Worm (Caenorhabditis elegans): ENCODE results near the gene clec-212.
A peak's percentile ranks its signal among the peaks of the same experiment; 100 is the strongest.

clec-212 gene

ce11 chrV:7562947-7563346, 7.2 kb downstream of the clec-212 start, which contains the start of gene F19F10.1:
Gene F19F10.1 (plus strand): TSS chrV:7563247.
- TF ChIP-seq scrt-1 (GFP tag; IDR thresholded peaks at IDR 0.05), result no peak
- TF ChIP-seq tbx-11 (GFP tag; IDR thresholded peaks at IDR 0.05), result no peak
- TF ChIP-seq hnd-1 (tag; optimal IDR thresholded peaks at IDR 0.05), result no peak
- no peak for TF ChIP-seq ceh-36 (tag; optimal IDR thresholded peaks at IDR 0.05)
- no peak for TF ChIP-seq B0310.2 (tag; optimal IDR thresholded peaks at IDR 0.05)

ce11 chrV:7558693-7559092, 11.5 kb downstream of the clec-212 start, which contains the start of gene ets-7:
Gene ets-7 (minus strand): TSS chrV:7558793.
- TF ChIP-seq tra-4 (tag; optimal IDR thresholded peaks at IDR 0.05) (no peak), ceh-36 (tag; optimal IDR thresholded peaks at IDR 0.05) (no peak), B0310.2 (tag; optimal IDR thresholded peaks at IDR 0.05) (no peak), ama-1 (optimal IDR thresholded peaks at IDR 0.05) (no peak), hmbx-1 (tag; optimal IDR thresholded peaks at IDR 0.05) (no peak), pes-1 (GFP tag; IDR thresholded peaks at IDR 0.05) (no peak), tbx-37 (GFP tag; conservative IDR thresholded peaks at IDR 0.05) (no peak), flt-1 (GFP tag; IDR thresholded peaks at IDR 0.05) (no peak), hnd-1 (tag; optimal IDR thresholded peaks at IDR 0.05) (no peak), sea-1 (GFP tag; conservative IDR thresholded peaks at IDR 0.05) (no peak), tbx-11 (GFP tag; IDR thresholded peaks at IDR 0.05) (no peak), aly-1 (tag; optimal IDR thresholded peaks at IDR 0.05) (no peak), F13C5.2 (tag; optimal IDR thresholded peaks at IDR 0.05) (no peak), ceh-13 (GFP tag; optimal IDR thresholded peaks at IDR 0.05) (no peak), ets-7 (tag; optimal IDR thresholded peaks at IDR 0.05) (no peak), scrt-1 (GFP tag; IDR thresholded peaks at IDR 0.05) (no peak), hmg-4 (GFP tag; optimal IDR thresholded peaks at IDR 0.05) (no peak)

ce11 chrV:7555875-7556274, 14.3 kb downstream of the clec-212 start:
- TF ChIP-seq scrt-1 (GFP tag; IDR thresholded peaks at IDR 0.05) (no peak), ama-1 (optimal IDR thresholded peaks at IDR 0.05) (no peak), tbx-11 (GFP tag; IDR thresholded peaks at IDR 0.05) (no peak), sea-1 (GFP tag; conservative IDR thresholded peaks at IDR 0.05) (no peak), hmg-4 (GFP tag; optimal IDR thresholded peaks at IDR 0.05) (no peak), ets-7 (tag; optimal IDR thresholded peaks at IDR 0.05) (no peak), pes-1 (GFP tag; IDR thresholded peaks at IDR 0.05) (no peak), F13C5.2 (tag; optimal IDR thresholded peaks at IDR 0.05) (no peak), ceh-36 (tag; optimal IDR thresholded peaks at IDR 0.05) (no peak), flt-1 (GFP tag; IDR thresholded peaks at IDR 0.05) (no peak), ceh-13 (GFP tag; optimal IDR thresholded peaks at IDR 0.05) (no peak), hmbx-1 (tag; optimal IDR thresholded peaks at IDR 0.05) (no peak), tra-4 (tag; optimal IDR thresholded peaks at IDR 0.05) (no peak), aly-1 (tag; optimal IDR thresholded peaks at IDR 0.05) (no peak), tbx-37 (GFP tag; conservative IDR thresholded peaks at IDR 0.05) (no peak), hnd-1 (tag; optimal IDR thresholded peaks at IDR 0.05) (no peak), B0310.2 (tag; optimal IDR thresholded peaks at IDR 0.05) (no peak)

ce11 chrV:7553873-7554362, 16.3 kb downstream of the clec-212 start, which contains the start of gene ttr-10:
Gene ttr-10 (minus strand): TSS chrV:7553923.
- TF ChIP-seq F13C5.2 (tag; optimal IDR thresholded peaks at IDR 0.05) (no peak), ama-1 (optimal IDR thresholded peaks at IDR 0.05) (no peak), sea-1 (GFP tag; conservative IDR thresholded peaks at IDR 0.05) (no peak)

ce11 chrV:7551821-7552220, 18.4 kb downstream of the clec-212 start, which contains the start of gene F19F10.3:
Gene F19F10.3 (plus strand): TSS chrV:7552121.
- TF ChIP-seq tbx-11 (GFP tag; IDR thresholded peaks at IDR 0.05) (no peak), sea-1 (GFP tag; conservative IDR thresholded peaks at IDR 0.05) (no peak), tra-4 (tag; optimal IDR thresholded peaks at IDR 0.05) (no peak), aly-1 (tag; optimal IDR thresholded peaks at IDR 0.05) (no peak), tbx-37 (GFP tag; conservative IDR thresholded peaks at IDR 0.05) (no peak), hnd-1 (tag; optimal IDR thresholded peaks at IDR 0.05) (no peak), ceh-13 (GFP tag; optimal IDR thresholded peaks at IDR 0.05) (no peak), B0310.2 (tag; optimal IDR thresholded peaks at IDR 0.05) (no peak), ceh-36 (tag; optimal IDR thresholded peaks at IDR 0.05) (no peak), pes-1 (GFP tag; IDR thresholded peaks at IDR 0.05) (no peak), F13C5.2 (tag; optimal IDR thresholded peaks at IDR 0.05) (no peak), ama-1 (optimal IDR thresholded peaks at IDR 0.05) (no peak), hmg-4 (GFP tag; optimal IDR thresholded peaks at IDR 0.05) (no peak), scrt-1 (GFP tag; IDR thresholded peaks at IDR 0.05) (no peak), flt-1 (GFP tag; IDR thresholded peaks at IDR 0.05) (no peak), hmbx-1 (tag; optimal IDR thresholded peaks at IDR 0.05) (no peak), ets-7 (tag; optimal IDR thresholded peaks at IDR 0.05) (no peak)

- TF ChIP-seq pes-1 (GFP tag; IDR thresholded peaks at IDR 0.05), result peak; percentile 76
- peak; percentile 56; the same call in 1 of the 2 replicates for TF ChIP-seq flt-1 (GFP tag; IDR thresholded peaks at IDR 0.05)
- peak; percentile 70 for TF ChIP-seq tbx-11 (GFP tag; IDR thresholded peaks at IDR 0.05)
- peak; percentile 70; the same call in 1 of the 2 replicates for TF ChIP-seq scrt-1 (GFP tag; IDR thresholded peaks at IDR 0.05)
Observed at ce11 chrV:7548499-7548898, 21.7 kb downstream of the clec-212 start.

ce11 chrV:7548017-7548416, 22.2 kb downstream of the clec-212 start:
- TF ChIP-seq ceh-36 (tag; optimal IDR thresholded peaks at IDR 0.05), result no peak
- no peak for TF ChIP-seq ceh-13 (GFP tag; optimal IDR thresholded peaks at IDR 0.05)
- TF ChIP-seq scrt-1 (GFP tag; IDR thresholded peaks at IDR 0.05), result no peak
- TF ChIP-seq flt-1 (GFP tag; IDR thresholded peaks at IDR 0.05), result no peak
- no peak for TF ChIP-seq B0310.2 (tag; optimal IDR thresholded peaks at IDR 0.05)
- no peak for TF ChIP-seq hnd-1 (tag; optimal IDR thresholded peaks at IDR 0.05)

- TF ChIP-seq tra-4 (tag; optimal IDR thresholded peaks at IDR 0.05) (no peak), tbx-11 (GFP tag; IDR thresholded peaks at IDR 0.05) (no peak), ama-1 (optimal IDR thresholded peaks at IDR 0.05) (no peak), sea-1 (GFP tag; conservative IDR thresholded peaks at IDR 0.05) (no peak), ceh-36 (tag; optimal IDR thresholded peaks at IDR 0.05) (no peak), hmg-4 (GFP tag; optimal IDR thresholded peaks at IDR 0.05) (no peak), flt-1 (GFP tag; IDR thresholded peaks at IDR 0.05) (no peak), hnd-1 (tag; optimal IDR thresholded peaks at IDR 0.05) (no peak), ets-7 (tag; optimal IDR thresholded peaks at IDR 0.05) (no peak), tbx-37 (GFP tag; conservative IDR thresholded peaks at IDR 0.05) (no peak), B0310.2 (tag; optimal IDR thresholded peaks at IDR 0.05) (no peak), scrt-1 (GFP tag; IDR thresholded peaks at IDR 0.05) (no peak), F13C5.2 (tag; optimal IDR thresholded peaks at IDR 0.05) (no peak), ceh-13 (GFP tag; optimal IDR thresholded peaks at IDR 0.05) (no peak), aly-1 (tag; optimal IDR thresholded peaks at IDR 0.05) (no peak), pes-1 (GFP tag; IDR thresholded peaks at IDR 0.05) (no peak), hmbx-1 (tag; optimal IDR thresholded peaks at IDR 0.05) (no peak)
Observed at ce11 chrV:7547479-7547878, 22.7 kb downstream of the clec-212 start, which contains the start of gene ftn-1. Gene ftn-1 (minus strand): TSS chrV:7547579.

Measured in whole organism, early embryonic.